Fruit fly (Drosophila melanogaster): ENCODE measurements around the gene Smyd4-2.
A peak's percentile ranks its signal among the peaks of the same experiment; 100 is the strongest.

The Smyd4-2 gene

DNA sequence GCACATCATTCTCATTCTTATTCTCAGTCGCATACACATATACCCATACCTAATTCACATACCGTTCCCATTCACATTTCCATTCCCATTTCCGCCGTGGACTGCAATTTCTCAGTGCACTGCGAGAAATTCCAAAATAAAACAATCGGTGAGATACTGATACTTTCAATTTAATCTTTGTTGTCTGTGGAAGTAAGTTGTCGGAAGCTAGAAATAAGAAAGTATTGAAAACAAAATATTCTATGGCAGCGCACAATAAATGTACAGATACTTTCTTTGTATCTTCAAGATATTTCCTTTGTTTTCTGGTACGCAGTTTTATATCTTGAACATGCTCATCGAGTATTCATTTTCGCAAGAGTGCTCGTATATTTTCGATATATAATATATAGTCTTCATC, 13.8 kb downstream of the Smyd4-2 start:
- TF ChIP-seq sens (GFP tag), result peak; percentile 25
- TF ChIP-seq dati (GFP tag; IDR thresholded peaks at IDR 0.05), result 0 out of 2 replicates have a peak, but pooled peaks have one; percentile 6
- no peak for TF ChIP-seq tll (GFP tag; optimal IDR thresholded peaks at IDR 0.05)
- TF ChIP-seq CG32772 (GFP tag; IDR thresholded peaks at IDR 0.05), result no peak

DNA sequence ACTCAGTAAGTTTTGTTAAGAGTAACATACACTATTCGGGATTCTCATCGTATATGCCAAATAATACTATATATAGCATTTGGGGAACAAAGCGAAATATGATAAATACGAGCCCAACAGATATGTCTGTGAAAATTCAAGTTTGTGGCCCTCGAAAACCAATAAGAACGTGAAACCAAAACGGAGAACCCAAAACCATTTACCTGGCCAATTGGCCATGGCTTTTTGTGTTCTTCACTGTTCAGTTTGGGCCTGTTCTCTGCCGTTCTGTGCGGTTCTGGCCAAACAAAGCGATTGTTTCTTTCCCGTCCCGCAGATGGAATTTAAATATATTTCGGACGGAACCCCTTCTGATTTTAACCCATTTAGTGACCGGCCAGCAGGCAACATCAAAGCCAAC, 14.7 kb downstream of the Smyd4-2 start:
- TF ChIP-seq CG13123 (GFP tag; optimal IDR thresholded peaks at IDR 0.05) (no peak), CG12769 (tag; optimal IDR thresholded peaks at IDR 0.05) (peak; percentile 8), sd (tag; optimal IDR thresholded peaks at IDR 0.05) (peak; percentile 70), jumu (GFP tag; optimal IDR thresholded peaks at IDR 0.05) (no peak), CG9437 (GFP tag; optimal IDR thresholded peaks at IDR 0.05) (no peak), repo (GFP tag; optimal IDR thresholded peaks at IDR 0.05) (no peak), Vsx1 (GFP tag; optimal IDR thresholded peaks at IDR 0.05) (peak; percentile 8), Dad (GFP tag; optimal IDR thresholded peaks at IDR 0.05) (no peak), Spps (tag; optimal IDR thresholded peaks at IDR 0.05) (no peak), CG13894 (tag; optimal IDR thresholded peaks at IDR 0.05) (peak; percentile 87), chinmo (GFP tag; IDR thresholded peaks at IDR 0.05; ENCODE audit: partially characterized antibody) (peak; percentile 52; the same call in 1 of the 4 replicates)

DNA sequence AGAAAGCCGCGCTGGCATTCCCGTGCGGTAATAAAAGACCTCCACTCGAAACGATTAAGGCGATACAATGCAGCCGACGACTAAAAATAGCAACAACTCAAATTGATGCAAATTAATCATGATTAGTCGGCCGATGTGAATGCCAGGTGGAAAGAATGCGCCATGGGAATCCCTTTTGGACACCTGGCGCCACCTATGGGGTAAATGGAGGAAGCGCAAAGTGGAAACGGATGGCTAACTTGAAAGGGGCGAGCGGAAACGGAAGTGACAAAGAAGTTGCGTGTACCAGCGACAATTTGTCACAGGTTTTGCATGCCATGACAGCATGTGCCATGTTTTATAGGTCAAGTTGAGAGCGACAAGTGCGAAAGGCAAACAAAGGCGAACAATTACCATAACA, 21.1 kb downstream of the Smyd4-2 start:
- TF ChIP-seq Atf3 (GFP tag; optimal IDR thresholded peaks at IDR 0.05), result no peak
- peak; percentile 82 for TF ChIP-seq CTCF (GFP tag; optimal IDR thresholded peaks at IDR 0.05)
- no peak for TF ChIP-seq HmgD (GFP tag; optimal IDR thresholded peaks at IDR 0.05)
- TF ChIP-seq vvl (GFP tag; IDR thresholded peaks at IDR 0.05), result no peak
- no peak for TF ChIP-seq scrt (GFP tag; optimal IDR thresholded peaks at IDR 0.05)
- no peak for TF ChIP-seq CG7963 (GFP tag; IDR thresholded peaks at IDR 0.05; ENCODE audit: partially characterized antibody)
- TF ChIP-seq Med (GFP tag), result peak; percentile 48
- 0 out of 3 replicates have a peak, but pooled peaks have one; percentile 15 for TF ChIP-seq zfh1 (GFP tag; IDR thresholded peaks at IDR 0.05)
- TF ChIP-seq CG17328 (GFP tag; IDR thresholded peaks at IDR 0.05), result 0 out of 2 replicates have a peak, but pooled peaks have one; percentile 12
- TF ChIP-seq Ets97D (GFP tag; optimal IDR thresholded peaks at IDR 0.05), result peak; percentile 8
- no peak for TF ChIP-seq E2f1 (GFP tag; IDR thresholded peaks at IDR 0.05)
- TF ChIP-seq pros (GFP tag; optimal IDR thresholded peaks at IDR 0.05), result no peak
- TF ChIP-seq HmgZ (tag; optimal IDR thresholded peaks at IDR 0.05), result no peak
- TF ChIP-seq CG17359 (tag; optimal IDR thresholded peaks at IDR 0.05), result no peak
- no peak for TF ChIP-seq unpg (GFP tag; optimal IDR thresholded peaks at IDR 0.05)
- no peak for TF ChIP-seq CG30020 (tag; optimal IDR thresholded peaks at IDR 0.05)
- no peak for TF ChIP-seq CG8359 (GFP tag; optimal IDR thresholded peaks at IDR 0.05; ENCODE audit: borderline replicate concordance)
- no peak for TF ChIP-seq mld (GFP tag; IDR thresholded peaks at IDR 0.05; ENCODE audit: partially characterized antibody)

DNA sequence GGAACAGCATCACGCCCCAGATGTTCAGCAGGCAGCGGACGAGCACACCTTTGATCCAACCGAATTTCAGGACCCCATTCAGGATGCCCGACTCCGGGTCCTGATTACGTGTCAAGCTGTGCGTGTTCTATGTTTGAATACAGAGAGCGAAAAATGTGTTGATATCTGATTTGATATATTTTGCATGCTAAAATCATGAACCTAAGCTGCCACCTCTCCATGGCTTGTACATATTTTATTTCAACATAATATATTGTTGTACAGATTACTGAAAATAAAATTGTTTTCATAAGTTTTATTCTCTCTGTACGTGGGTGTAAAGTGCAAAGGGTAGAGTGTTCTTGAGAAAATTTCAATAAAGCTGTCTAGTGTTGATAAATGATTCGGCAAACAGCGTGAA, 27.3 kb downstream of the Smyd4-2 start:
- TF ChIP-seq zfh2 (GFP tag; optimal IDR thresholded peaks at IDR 0.05) (no peak), hkb (optimal IDR thresholded peaks at IDR 0.05) (no peak), hkb (GFP tag; IDR thresholded peaks at IDR 0.05) (0 out of 2 replicates have a peak, but pooled peaks have one; percentile 33), CG4282 (GFP tag; optimal IDR thresholded peaks at IDR 0.05) (no peak), lmd (GFP tag; IDR thresholded peaks at IDR 0.05) (no peak), sens (GFP tag) (peak; percentile 36), Adf1 (GFP tag; IDR thresholded peaks at IDR 0.05) (no peak), CG5953 (GFP tag; IDR thresholded peaks at IDR 0.05) (no peak), bbx (GFP tag; IDR thresholded peaks at IDR 0.05; ENCODE audit: partially characterized antibody) (no peak), slp2 (GFP tag; optimal IDR thresholded peaks at IDR 0.05) (no peak), sens-2 (GFP tag; IDR thresholded peaks at IDR 0.05) (no peak), Med (GFP tag) (peak; percentile 73), tgo (GFP tag; IDR thresholded peaks at IDR 0.05) (no peak), CG17328 (GFP tag; IDR thresholded peaks at IDR 0.05) (0 out of 2 replicates have a peak, but pooled peaks have one; percentile 11), Gug (GFP tag; IDR thresholded peaks at IDR 0.05) (no peak), CG1233 (GFP tag; optimal IDR thresholded peaks at IDR 0.05) (no peak), PHDP (tag; optimal IDR thresholded peaks at IDR 0.05) (no peak), CG15479 (GFP tag; optimal IDR thresholded peaks at IDR 0.05) (no peak), CG10462 (GFP tag; optimal IDR thresholded peaks at IDR 0.05) (no peak), dati (GFP tag; IDR thresholded peaks at IDR 0.05) (no peak)
